Fruit fly (Drosophila melanogaster) whole organism, prepupa: ENCODE results near the gene CG33172.

ENCODE experiments used
- CG7368 ChIP-seq: fragments of 200-800 bp; sonication (Bioruptor generic); optimal IDR thresholded peaks from 3 replicates; lab custom pipeline; 2016; ENCODE audit warnings: missing biosample characterization, missing genetic modification characterization
- CG8632 ChIP-seq: fragments of 200-800 bp; sonication (Bioruptor generic); optimal IDR thresholded peaks from 3 replicates; lab custom pipeline; 2016; ENCODE audit warnings: missing biosample characterization, missing genetic modification characterization
- Eip75B ChIP-seq: fragments of 200-800 bp; sonication (Bioruptor generic); optimal IDR thresholded peaks from 3 replicates; lab custom pipeline; 2016; ENCODE audit warnings: missing biosample characterization, missing genetic modification characterization
- Eip78C ChIP-seq: fragments of 200-800 bp; sonication (Bioruptor generic); peaks from one replicate; lab custom pipeline; 2016; ENCODE audit warnings: missing biosample characterization, missing genetic modification characterization
- Sox14 ChIP-seq: fragments of 200-800 bp; sonication (Bioruptor generic); optimal IDR thresholded peaks from 3 replicates; lab custom pipeline; 2016; ENCODE audit warnings: missing biosample characterization, missing genetic modification characterization
- achi ChIP-seq: fragments of 200-800 bp; sonication (Bioruptor generic); optimal IDR thresholded peaks from 3 replicates; lab custom pipeline; 2016; ENCODE audit warnings: missing biosample characterization, missing genetic modification characterization
- dac ChIP-seq: fragments of 200-800 bp; sonication (Bioruptor generic); optimal IDR thresholded peaks from 2 replicates; lab custom pipeline; 2017; ENCODE audit warnings: missing biosample characterization, mild to moderate bottlenecking, missing genetic modification characterization
- fd85E ChIP-seq: fragments of 200-800 bp; sonication (Bioruptor generic); optimal IDR thresholded peaks from 3 replicates; lab custom pipeline; 2016; ENCODE audit warnings: missing biosample characterization, missing genetic modification characterization
- svp ChIP-seq: fragments of 200-800 bp; sonication (Bioruptor generic); peaks from one replicate; lab custom pipeline; 2016; ENCODE audit warnings: missing biosample characterization, missing genetic modification characterization

DNA sequence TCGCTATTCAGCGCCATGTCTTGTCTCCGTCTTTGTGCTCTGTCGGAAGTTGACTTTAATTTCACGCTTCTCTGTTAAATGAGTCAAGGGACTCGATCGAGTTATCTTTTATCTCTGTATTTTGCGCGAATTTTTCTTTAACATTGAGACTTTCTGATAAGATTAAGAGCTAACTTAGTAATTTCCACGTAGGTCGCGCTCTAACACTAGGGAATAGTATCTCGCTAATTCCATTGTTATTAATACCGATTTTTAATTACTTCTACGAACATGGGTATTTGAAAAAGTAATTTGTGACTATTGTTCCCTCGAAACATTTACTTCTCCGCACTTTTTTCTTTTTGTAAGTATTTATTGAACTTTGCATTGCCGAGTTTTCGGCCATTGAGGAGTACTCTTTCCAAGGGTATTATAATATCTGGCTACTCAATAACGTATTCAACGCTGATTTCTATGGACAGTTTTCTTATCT lies 3.0 kb upstream of the CG33172 start, which contains the start of gene CG8952:
- TF ChIP-seq Eip75B (GFP tag; lab: Kevin White, UChicago) (no peak), achi (GFP tag; lab: Kevin White, UChicago) (no peak), CG8632 (GFP tag; lab: Kevin White, UChicago) (no peak), dac (no peak), Sox14 (GFP tag; lab: Kevin White, UChicago) (no peak), CG7368 (no peak), svp (GFP tag; lab: Kevin White, UChicago) (no peak), Eip78C (GFP tag; lab: Kevin White, UChicago) (no peak), fd85E (no peak)
